Worm (Caenorhabditis elegans) whole organism, late embryonic: Measurements from ENCODE around the gene R07B1.13.

Experiments
- C08G9.2 ChIP-seq: sonication (generic microtip); optimal IDR thresholded peaks from 2 replicates; lab custom pipeline; 2016; ENCODE audit warnings: mild to moderate bottlenecking, missing genetic modification characterization, moderate library complexity, missing compliant biosample characterization
- C38D4.7 ChIP-seq: fragments of 200-800 bp; sonication (Bioruptor generic); optimal IDR thresholded peaks from 2 replicates; lab custom pipeline; 2018; ENCODE audit warnings: mild to moderate bottlenecking, missing genetic modification characterization, moderate library complexity, missing compliant biosample characterization
- K02D7.2 ChIP-seq: sonication (generic microtip); optimal IDR thresholded peaks from 2 replicates; lab custom pipeline; 2017; ENCODE audit warnings: mild to moderate bottlenecking, missing genetic modification characterization, missing compliant biosample characterization
- Y22D7AL.16 ChIP-seq: sonication (generic microtip); optimal IDR thresholded peaks from 2 replicates; lab custom pipeline; 2016; ENCODE audit warnings: missing genetic modification characterization, missing compliant biosample characterization
- ahr-1 ChIP-seq: sonication (generic microtip); optimal IDR thresholded peaks from 2 replicates; lab custom pipeline; 2016; ENCODE audit warnings: missing genetic modification characterization, missing compliant biosample characterization
- ama-1 ChIP-seq: fragments of 150-350 bp; optimal IDR thresholded peaks from 2 replicates; lab custom pipeline; 2014
- ceh-19 ChIP-seq: fragments of 200-800 bp; sonication (Bioruptor generic); optimal IDR thresholded peaks from 2 replicates; lab custom pipeline; 2018; ENCODE audit warnings: mild to moderate bottlenecking, missing genetic modification characterization, missing compliant biosample characterization
- ceh-22 ChIP-seq: sonication (generic microtip); optimal IDR thresholded peaks from 2 replicates; lab custom pipeline; 2017; ENCODE audit warnings: missing biosample characterization, missing genetic modification characterization
- ceh-24 ChIP-seq: sonication (generic microtip); optimal IDR thresholded peaks from 2 replicates; lab custom pipeline; 2016; ENCODE audit warnings: mild to moderate bottlenecking, missing genetic modification characterization, missing compliant biosample characterization
- ceh-30 ChIP-seq: fragments of 150-350 bp; optimal IDR thresholded peaks from 2 replicates; lab custom pipeline; 2014; ENCODE audit warnings: missing biosample characterization, missing genetic modification characterization
- ceh-31 ChIP-seq: sonication (generic microtip); optimal IDR thresholded peaks from 2 replicates; lab custom pipeline; 2016; ENCODE audit warnings: missing genetic modification characterization, missing compliant biosample characterization
- ceh-34 ChIP-seq: sonication (generic microtip); optimal IDR thresholded peaks from 2 replicates; lab custom pipeline; 2016; ENCODE audit warnings: mild to moderate bottlenecking, missing genetic modification characterization, missing compliant biosample characterization
- ceh-9 ChIP-seq: sonication (generic microtip); optimal IDR thresholded peaks from 2 replicates; lab custom pipeline; 2016; ENCODE audit warnings: mild to moderate bottlenecking, missing genetic modification characterization, inconsistent platforms, missing compliant biosample characterization
- che-1 ChIP-seq: sonication (generic microtip); optimal IDR thresholded peaks from 2 replicates; lab custom pipeline; 2016; ENCODE audit warnings: mild to moderate bottlenecking, missing genetic modification characterization, missing compliant biosample characterization
- dve-1 ChIP-seq: sonication (generic microtip); optimal IDR thresholded peaks from 2 replicates; lab custom pipeline; 2017; ENCODE audit warnings: antibody characterized with exemption, mild to moderate bottlenecking, missing genetic modification characterization, missing compliant biosample characterization
- fax-1 ChIP-seq: sonication (generic microtip); optimal IDR thresholded peaks from 2 replicates; lab custom pipeline; 2016; ENCODE audit warnings: missing genotype, missing genetic modification characterization, missing compliant biosample characterization
- hlh-13 ChIP-seq: fragments of 200-800 bp; sonication (Bioruptor generic); optimal IDR thresholded peaks from 2 replicates; lab custom pipeline; 2018; ENCODE audit warnings: mild to moderate bottlenecking, missing genetic modification characterization, missing compliant biosample characterization
- hlh-15 ChIP-seq: sonication (generic microtip); optimal IDR thresholded peaks from 2 replicates; lab custom pipeline; 2016; ENCODE audit warnings: missing genetic modification characterization, missing compliant biosample characterization
- hlh-30 ChIP-seq: sonication (generic microtip); optimal IDR thresholded peaks from 2 replicates; lab custom pipeline; 2017; ENCODE audit warnings: antibody characterized with exemption, missing genetic modification characterization, missing compliant biosample characterization; ENCODE audit not compliant: insufficient read depth
- hlh-6 ChIP-seq: sonication (generic microtip); optimal IDR thresholded peaks from 2 replicates; lab custom pipeline; 2016; ENCODE audit warnings: missing genotype, missing genetic modification characterization, missing compliant biosample characterization
- hlh-8 ChIP-seq: sonication (generic microtip); optimal IDR thresholded peaks from 2 replicates; lab custom pipeline; 2016; ENCODE audit warnings: missing genotype, missing genetic modification characterization, missing compliant biosample characterization
- lim-6 ChIP-seq: sonication (generic microtip); optimal IDR thresholded peaks from 2 replicates; lab custom pipeline; 2016; ENCODE audit warnings: missing genetic modification characterization, missing compliant biosample characterization
- lin-11 ChIP-seq: fragments of 200-800 bp; sonication (Bioruptor generic); optimal IDR thresholded peaks from 2 replicates; lab custom pipeline; 2018; ENCODE audit warnings: mild to moderate bottlenecking, missing genetic modification characterization, missing compliant biosample characterization
- madf-2 ChIP-seq: sonication (generic microtip); optimal IDR thresholded peaks from 2 replicates; lab custom pipeline; 2017; ENCODE audit warnings: missing genetic modification characterization, missing compliant biosample characterization
- mec-3 ChIP-seq: sonication (generic microtip); optimal IDR thresholded peaks from 2 replicates; lab custom pipeline; 2016; ENCODE audit warnings: borderline replicate concordance, missing genetic modification characterization, missing compliant biosample characterization
- nfya-1 ChIP-seq: sonication (generic microtip); optimal IDR thresholded peaks from 2 replicates; lab custom pipeline; 2017; ENCODE audit warnings: missing genetic modification characterization, mild to moderate bottlenecking, missing compliant biosample characterization, antibody characterized with exemption, moderate library complexity
- nhr-11 ChIP-seq: fragments of 150-350 bp; optimal IDR thresholded peaks from 2 replicates; lab custom pipeline; 2014; ENCODE audit warnings: missing biosample characterization, missing genetic modification characterization
- nhr-232 ChIP-seq: sonication (generic microtip); optimal IDR thresholded peaks from 2 replicates; lab custom pipeline; 2016; ENCODE audit warnings: missing genetic modification characterization, missing compliant biosample characterization
- pag-3 ChIP-seq: sonication (generic microtip); optimal IDR thresholded peaks from 2 replicates; lab custom pipeline; 2016; ENCODE audit warnings: missing compliant biosample characterization, missing genetic modification characterization, borderline replicate concordance
- pat-9 ChIP-seq: fragments of 200-800 bp; sonication (Bioruptor generic); optimal IDR thresholded peaks from 2 replicates; lab custom pipeline; 2018; ENCODE audit warnings: mild to moderate bottlenecking, missing genetic modification characterization, moderate library complexity, missing compliant biosample characterization
- pax-1 ChIP-seq: fragments of 150-350 bp; optimal IDR thresholded peaks from 2 replicates; lab custom pipeline; 2014; ENCODE audit warnings: missing biosample characterization, missing genetic modification characterization
- pqm-1 ChIP-seq: sonication (generic microtip); optimal IDR thresholded peaks from 2 replicates; lab custom pipeline; 2016; ENCODE audit warnings: missing genetic modification characterization, missing compliant biosample characterization
- pros-1 ChIP-seq: fragments of 150-350 bp; optimal IDR thresholded peaks from 2 replicates; lab custom pipeline; 2014; ENCODE audit warnings: missing biosample characterization, missing genetic modification reagents, missing genetic modification characterization
- sdc-2 ChIP-seq: sonication (generic microtip); optimal IDR thresholded peaks from 2 replicates; lab custom pipeline; 2016; ENCODE audit warnings: missing genotype, missing genetic modification characterization, missing compliant biosample characterization
- sox-4 ChIP-seq: sonication (generic microtip); optimal IDR thresholded peaks from 2 replicates; lab custom pipeline; 2017; ENCODE audit warnings: mild to moderate bottlenecking, missing genetic modification characterization, inconsistent platforms, missing compliant biosample characterization
- tbx-2 ChIP-seq: sonication (generic microtip); optimal IDR thresholded peaks from 2 replicates; lab custom pipeline; 2016; ENCODE audit warnings: missing genetic modification characterization, missing compliant biosample characterization
- ttx-3 ChIP-seq: sonication (generic microtip); optimal IDR thresholded peaks from 2 replicates; lab custom pipeline; 2016; ENCODE audit warnings: missing genetic modification reagents, missing genetic modification characterization, missing compliant biosample characterization
- unc-3 ChIP-seq, 2 experiments: fragments of 200-800 bp in 1 of 2; sonication (Bioruptor generic) in 1 of 2; sonication (generic microtip) in 1 of 2; conservative IDR thresholded peaks in 1 of 2; optimal IDR thresholded peaks in 1 of 2; 2 replicates each; pipeline versions ENCODE4 v1.3.6 to Lab custom; 2016 to 2022; ENCODE audit warnings: missing compliant biosample characterization in 2 of 2, missing genetic modification characterization in 2 of 2, missing genetic modification reagents in 1 of 2
- unc-42 ChIP-seq: sonication (generic microtip); optimal IDR thresholded peaks from 2 replicates; lab custom pipeline; 2016; ENCODE audit warnings: missing genotype, missing genetic modification characterization, missing compliant biosample characterization
- unc-55 ChIP-seq: sonication (generic microtip); optimal IDR thresholded peaks from 2 replicates; lab custom pipeline; 2017; ENCODE audit warnings: missing biosample characterization, missing genetic modification reagents, missing genetic modification characterization
- unc-86 ChIP-seq: sonication (generic microtip); optimal IDR thresholded peaks from 2 replicates; lab custom pipeline; 2016; ENCODE audit warnings: missing genetic modification characterization, missing compliant biosample characterization
- zip-5 ChIP-seq: sonication (generic microtip); optimal IDR thresholded peaks from 2 replicates; lab custom pipeline; 2016; ENCODE audit warnings: missing genetic modification characterization, missing compliant biosample characterization
- ztf-16 ChIP-seq: sonication (generic microtip); optimal IDR thresholded peaks from 2 replicates; lab custom pipeline; 2017; ENCODE audit warnings: missing genetic modification characterization, missing compliant biosample characterization

The R07B1.13 gene

ce11 chrX:9892323-9892722 lies 22.7 kb downstream of the R07B1.13 start, which contains the start of gene F21G4.1:
Gene F21G4.1 (minus strand): TSS chrX:9892328.
- no peak for TF ChIP-seq sox-4 (tag; lab: Kevin White, UChicago)
- no peak for TF ChIP-seq pat-9 (tag; lab: Kevin White, UChicago)
- no peak for TF ChIP-seq ceh-24 (tag; lab: Kevin White, UChicago)
- TF ChIP-seq hlh-13 (GFP tag; lab: Kevin White, UChicago): no peak
- no peak for TF ChIP-seq ztf-16
- no peak for TF ChIP-seq ahr-1
- no peak for TF ChIP-seq ceh-22 (tag; lab: Kevin White, UChicago)
- no peak for TF ChIP-seq hlh-6
- no peak for TF ChIP-seq pax-1 (tag; lab: Kevin White, UChicago)
- no peak for TF ChIP-seq K02D7.2
- TF ChIP-seq madf-2 (tag; lab: Kevin White, UChicago): no peak
- TF ChIP-seq zip-5 (tag; lab: Kevin White, UChicago): no peak
- no peak for TF ChIP-seq pros-1 (tag; lab: Kevin White, UChicago)
- no peak for TF ChIP-seq ceh-34 (tag; lab: Kevin White, UChicago)
- no peak for TF ChIP-seq ceh-9 (tag; lab: Kevin White, UChicago)
- TF ChIP-seq lin-11: no peak
- TF ChIP-seq, all 69 proteins: peak for 0

DNA sequence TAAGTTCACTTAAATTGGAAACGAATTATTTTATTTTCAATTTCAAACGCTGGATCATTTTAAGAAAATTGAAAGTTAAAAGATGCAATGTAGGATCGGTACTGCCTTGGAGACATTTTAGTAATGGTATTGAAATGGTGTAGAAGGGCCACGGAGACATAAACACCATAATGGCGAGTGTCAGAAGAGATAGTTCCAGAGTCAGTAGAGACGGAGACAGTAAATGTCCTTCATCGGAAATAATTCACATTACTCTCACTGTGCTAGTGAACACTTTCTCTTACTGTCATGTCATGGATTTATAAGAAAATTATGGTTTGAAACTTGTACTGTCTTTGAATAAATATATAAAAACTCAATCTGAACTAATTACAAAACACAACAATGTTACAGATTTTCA lies 23.4 kb downstream of the R07B1.13 start:
- TF ChIP-seq mec-3: no peak
- no peak for TF ChIP-seq dve-1 (tag; lab: Kevin White, UChicago)
- no peak for TF ChIP-seq unc-86 (tag; lab: Kevin White, UChicago)
- no peak for TF ChIP-seq unc-3 (GFP tag; conservative IDR thresholded peaks at IDR 0.05; lab: Robert Waterston, UW)
- no peak for TF ChIP-seq unc-3 (tag; optimal IDR thresholded peaks at IDR 0.05; lab: Kevin White, UChicago)
- no peak for TF ChIP-seq Y22D7AL.16
- no peak for TF ChIP-seq C08G9.2 (tag; lab: Kevin White, UChicago)
- TF ChIP-seq C38D4.7 (GFP tag; lab: Kevin White, UChicago): no peak
- no peak for TF ChIP-seq ahr-1
- no peak for TF ChIP-seq nhr-11 (tag; lab: Kevin White, UChicago)
- TF ChIP-seq hlh-6: no peak
- TF ChIP-seq hlh-15: no peak
- no peak for TF ChIP-seq hlh-8 (tag; lab: Kevin White, UChicago)
- TF ChIP-seq ttx-3: no peak
- no peak for TF ChIP-seq ceh-24 (tag; lab: Kevin White, UChicago)
- TF ChIP-seq ama-1 (lab: Kevin White, UChicago): no peak
- TF ChIP-seq nhr-232 (tag; lab: Kevin White, UChicago): no peak
- no peak for TF ChIP-seq lim-6

ce11 chrX:9894844-9895243 lies 25.2 kb downstream of the R07B1.13 start, which contains the start of gene F21G4.3:
Gene F21G4.3 (plus strand): TSS chrX:9895144.
- TF ChIP-seq hlh-6: no peak
- TF ChIP-seq zip-5 (tag; lab: Kevin White, UChicago): no peak
- no peak for TF ChIP-seq hlh-13 (GFP tag; lab: Kevin White, UChicago)
- no peak for TF ChIP-seq ceh-30 (tag; lab: Kevin White, UChicago)
- TF ChIP-seq pqm-1 (tag; lab: Kevin White, UChicago): no peak
- TF ChIP-seq, all 69 proteins: peak for 0

- TF ChIP-seq tbx-2 (tag; lab: Kevin White, UChicago) (peak; percentile 37), sdc-2 (tag; lab: Kevin White, UChicago) (peak; percentile 58), ceh-19 (GFP tag; lab: Kevin White, UChicago) (peak; percentile 43), pqm-1 (tag; lab: Kevin White, UChicago) (no peak), che-1 (tag; lab: Kevin White, UChicago) (no peak), pag-3 (tag; lab: Kevin White, UChicago) (no peak), dve-1 (tag; lab: Kevin White, UChicago) (peak; percentile 37), fax-1 (tag; lab: Kevin White, UChicago) (no peak), ceh-31 (peak; percentile 74), nfya-1 (tag; lab: Kevin White, UChicago) (peak; percentile 67), ceh-9 (tag; lab: Kevin White, UChicago) (no peak), ceh-34 (tag; lab: Kevin White, UChicago) (peak; percentile 35), unc-42 (tag; lab: Kevin White, UChicago) (peak; percentile 67), pros-1 (tag; lab: Kevin White, UChicago) (no peak), hlh-30 (tag; lab: Kevin White, UChicago) (peak; percentile 38), unc-55 (GFP tag; lab: Kevin White, UChicago) (peak; percentile 31), ceh-24 (tag; lab: Kevin White, UChicago) (no peak)
These were observed 30.0 kb downstream of the R07B1.13 start, which contains the start of gene phf-34 for ce11 chrX:9899426-9900131. Gene phf-34 (minus strand): TSS chrX:9899476.
